Worm (Caenorhabditis elegans) whole organism, L4 larva: ENCODE data around the gene F22B5.5.

Experiments used
- F10B5.3 ChIP-seq: sonication (generic microtip); optimal IDR thresholded peaks from 2 replicates; lab custom pipeline; 2016; ENCODE audit warnings: mild to moderate bottlenecking, missing genetic modification characterization, missing compliant biosample characterization
- F26F4.8 ChIP-seq: fragments of 200-800 bp; sonication (Bioruptor generic); conservative IDR thresholded peaks from 2 replicates; pipeline ENCODE4 v1.3.6; 2022; ENCODE audit warnings: missing genetic modification characterization, missing compliant biosample characterization
- ZK337.2 ChIP-seq: fragments of 200-800 bp; sonication (Bioruptor generic); IDR thresholded peaks from 2 replicates; pipeline ENCODE4 v1.3.6; 2022; ENCODE audit warnings: missing genetic modification reagents, missing genetic modification characterization, missing compliant biosample characterization
- ZK546.5 ChIP-seq, 2 experiments: sonication (generic microtip); optimal IDR thresholded peaks; 2 replicates each; lab custom pipeline; 2017; ENCODE audit warnings: missing biosample characterization in 2 of 2, missing genetic modification characterization in 2 of 2
- aha-1 ChIP-seq: fragments of 150-350 bp; peaks from one replicate; lab custom pipeline; 2014; ENCODE audit warnings: missing biosample characterization, missing genetic modification characterization
- arid-1 ChIP-seq: fragments of 200-800 bp; sonication (Bioruptor generic); conservative IDR thresholded peaks from 2 replicates; pipeline ENCODE4 v1.3.6; 2022; ENCODE audit warnings: missing genetic modification reagents, missing genetic modification characterization, missing compliant biosample characterization
- attf-4 ChIP-seq: sonication (generic microtip); optimal IDR thresholded peaks from 3 replicates; lab custom pipeline; 2017; ENCODE audit warnings: missing biosample characterization, missing genetic modification characterization
- ceh-62 ChIP-seq: sonication (generic microtip); optimal IDR thresholded peaks from 2 replicates; lab custom pipeline; 2017; ENCODE audit warnings: missing biosample characterization, missing genetic modification characterization
- ceh-82 ChIP-seq: sonication (generic microtip); optimal IDR thresholded peaks from 2 replicates; lab custom pipeline; 2017; ENCODE audit warnings: missing biosample characterization, missing genetic modification characterization
- cey-2 ChIP-seq: sonication (generic microtip); optimal IDR thresholded peaks from 3 replicates; lab custom pipeline; 2017; ENCODE audit warnings: missing genetic modification characterization, mild to moderate bottlenecking, missing compliant biosample characterization, antibody characterized with exemption, borderline replicate concordance; ENCODE audit not compliant: insufficient read depth
- ctbp-1 ChIP-seq: fragments of 200-800 bp; sonication (Bioruptor generic); IDR thresholded peaks from 2 replicates; pipeline ENCODE4 v1.3.6; 2022; ENCODE audit warnings: missing genetic modification reagents, missing genetic modification characterization, missing compliant biosample characterization
- daf-12 ChIP-seq: fragments of 150-350 bp; optimal IDR thresholded peaks from 2 replicates; lab custom pipeline; 2014; ENCODE audit warnings: missing biosample characterization, missing genetic modification reagents, missing genetic modification characterization
- daf-16 ChIP-seq, 3 experiments: sonication (generic microtip); optimal IDR thresholded peaks; 2 replicates each; lab custom pipeline; 2016 to 2017; ENCODE audit warnings: missing genetic modification characterization in 3 of 3, missing genetic modification reagents in 3 of 3, mild to moderate bottlenecking in 2 of 3, missing compliant biosample characterization in 2 of 3, missing biosample characterization in 1 of 3, moderate library complexity in 1 of 3
- dmd-6 ChIP-seq: fragments of 200-800 bp; sonication (Bioruptor generic); IDR thresholded peaks from 2 replicates; pipeline ENCODE4 v1.3.6; 2022; ENCODE audit warnings: missing genetic modification reagents, missing genetic modification characterization, missing compliant biosample characterization
- dmd-9 ChIP-seq: fragments of 200-800 bp; sonication (Bioruptor generic); IDR thresholded peaks from 2 replicates; pipeline ENCODE4 v1.3.6; 2022; ENCODE audit warnings: missing genetic modification reagents, missing genetic modification characterization, missing compliant biosample characterization
- dve-1 ChIP-seq: sonication (generic microtip); optimal IDR thresholded peaks from 2 replicates; lab custom pipeline; 2017; ENCODE audit warnings: antibody characterized with exemption, mild to moderate bottlenecking, missing genetic modification characterization, missing compliant biosample characterization; ENCODE audit not compliant: insufficient read depth
- egl-43 ChIP-seq: fragments of 200-800 bp; sonication (Bioruptor generic); IDR thresholded peaks from 2 replicates; pipeline ENCODE4 v1.3.6; 2022; ENCODE audit warnings: missing genetic modification reagents, missing genetic modification characterization, missing compliant biosample characterization
- fkh-10 ChIP-seq: fragments of 150-350 bp; optimal IDR thresholded peaks from 2 replicates; lab custom pipeline; 2014; ENCODE audit warnings: missing biosample characterization, missing genetic modification reagents, missing genetic modification characterization
- hlh-11 ChIP-seq: fragments of 200-800 bp; sonication (Bioruptor generic); optimal IDR thresholded peaks from 2 replicates; lab custom pipeline; 2018; ENCODE audit warnings: mild to moderate bottlenecking, missing genetic modification characterization, missing compliant biosample characterization
- hlh-30 ChIP-seq: sonication (generic microtip); optimal IDR thresholded peaks from 2 replicates; lab custom pipeline; 2017; ENCODE audit warnings: antibody characterized with exemption, mild to moderate bottlenecking, missing genetic modification characterization, missing compliant biosample characterization; ENCODE audit not compliant: insufficient read depth
- lin-29 ChIP-seq: fragments of 200-800 bp; sonication (Bioruptor generic); IDR thresholded peaks from 2 replicates; pipeline ENCODE4 v1.3.6; 2022; ENCODE audit warnings: missing genetic modification reagents, missing genetic modification characterization, missing compliant biosample characterization
- lin-38 ChIP-seq: fragments of 200-800 bp; sonication (Bioruptor generic); IDR thresholded peaks from 2 replicates; pipeline ENCODE4 v1.3.6; 2022; ENCODE audit warnings: missing genetic modification reagents, missing genetic modification characterization, missing compliant biosample characterization
- lsy-2 ChIP-seq, 2 experiments: fragments of 150-350 bp in 1 of 2; sonication (generic microtip) in 1 of 2; optimal IDR thresholded peaks; 2 replicates each; lab custom pipeline; 2014 to 2017; ENCODE audit warnings: missing biosample characterization in 2 of 2, missing genetic modification characterization in 2 of 2
- madf-5 ChIP-seq, 2 experiments: fragments of 200-800 bp; sonication (Bioruptor generic); IDR thresholded peaks; 2 replicates each; pipeline ENCODE4 v1.3.6; 2022; ENCODE audit warnings: missing compliant biosample characterization in 2 of 2, missing genetic modification characterization in 2 of 2
- mdl-1 ChIP-seq, 2 experiments: fragments of 150-350 bp in 1 of 2; sonication (generic microtip) in 1 of 2; optimal IDR thresholded peaks; 2 replicates each; lab custom pipeline; 2014 to 2017; ENCODE audit warnings: missing biosample characterization in 2 of 2, missing genetic modification characterization in 2 of 2
- mdt-29 ChIP-seq: fragments of 200-800 bp; sonication (Bioruptor generic); IDR thresholded peaks from 2 replicates; pipeline ENCODE4 v1.3.6; 2022; ENCODE audit warnings: missing genetic modification reagents, missing genetic modification characterization, missing compliant biosample characterization
- mep-1 ChIP-seq: fragments of 150-350 bp; sonication (generic microtip); optimal IDR thresholded peaks from 3 replicates; lab custom pipeline; 2014; ENCODE audit warnings: missing biosample characterization, missing genetic modification characterization
- mes-2 ChIP-seq: sonication (generic microtip); optimal IDR thresholded peaks from 2 replicates; lab custom pipeline; 2016; ENCODE audit warnings: missing genotype, mild to moderate bottlenecking, missing genetic modification characterization, missing compliant biosample characterization; ENCODE audit not compliant: poor library complexity, severe bottlenecking
- nhr-102 ChIP-seq: sonication (generic microtip); optimal IDR thresholded peaks from 2 replicates; lab custom pipeline; 2016; ENCODE audit warnings: mild to moderate bottlenecking, missing genetic modification characterization, moderate library complexity, missing compliant biosample characterization
- nhr-111 ChIP-seq: fragments of 200-800 bp; sonication (Bioruptor generic); optimal IDR thresholded peaks from 2 replicates; lab custom pipeline; 2018; ENCODE audit warnings: mild to moderate bottlenecking, missing genetic modification characterization, missing compliant biosample characterization
- nhr-237 ChIP-seq: sonication (generic microtip); optimal IDR thresholded peaks from 2 replicates; lab custom pipeline; 2017; ENCODE audit warnings: missing biosample characterization, missing genetic modification characterization
- nhr-25 ChIP-seq: sonication (generic microtip); optimal IDR thresholded peaks from 2 replicates; lab custom pipeline; 2017; ENCODE audit warnings: missing genetic modification characterization, mild to moderate bottlenecking, missing compliant biosample characterization, antibody characterized with exemption, moderate library complexity, borderline replicate concordance; ENCODE audit not compliant: insufficient read depth
- nhr-42 ChIP-seq: fragments of 200-800 bp; sonication (Bioruptor generic); IDR thresholded peaks from 2 replicates; pipeline ENCODE4 v1.3.6; 2022; ENCODE audit warnings: missing genetic modification characterization, missing compliant biosample characterization
- nhr-48 ChIP-seq: sonication (generic microtip); optimal IDR thresholded peaks from 2 replicates; lab custom pipeline; 2016; ENCODE audit warnings: mild to moderate bottlenecking, missing genetic modification characterization, missing compliant biosample characterization
- nhr-77 ChIP-seq: fragments of 150-350 bp; optimal IDR thresholded peaks from 2 replicates; lab custom pipeline; 2014; ENCODE audit warnings: missing biosample characterization, missing genetic modification characterization
- php-3 ChIP-seq: fragments of 200-800 bp; sonication (Bioruptor generic); IDR thresholded peaks from 2 replicates; pipeline ENCODE4 v1.3.6; 2022; ENCODE audit warnings: missing genetic modification reagents, missing genetic modification characterization, missing compliant biosample characterization
- rbr-2 ChIP-seq: sonication (generic microtip); optimal IDR thresholded peaks from 2 replicates; lab custom pipeline; 2016; ENCODE audit warnings: missing genotype, missing genetic modification characterization, missing compliant biosample characterization
- snpc-4 ChIP-seq: fragments of 150-350 bp; optimal IDR thresholded peaks from 2 replicates; lab custom pipeline; 2014; ENCODE audit warnings: missing biosample characterization, missing genetic modification characterization
- spr-3 ChIP-seq: fragments of 200-800 bp; sonication (Bioruptor generic); optimal IDR thresholded peaks from 2 replicates; lab custom pipeline; 2018; ENCODE audit warnings: mild to moderate bottlenecking, missing genetic modification characterization, missing compliant biosample characterization
- tra-1 ChIP-seq: fragments of 200-800 bp; sonication (Bioruptor generic); IDR thresholded peaks from 2 replicates; pipeline ENCODE4 v1.3.6; 2022; ENCODE audit warnings: missing genetic modification reagents, missing genetic modification characterization, missing compliant biosample characterization
- unc-130 ChIP-seq: sonication (generic microtip); optimal IDR thresholded peaks from 2 replicates; lab custom pipeline; 2016; ENCODE audit warnings: missing genetic modification reagents, missing genetic modification characterization, missing compliant biosample characterization
- unc-62 ChIP-seq, 3 experiments: fragments of 150-350 bp in 1 of 3; sonication (generic microtip); optimal IDR thresholded peaks in 2 of 3; peaks in 1 of 3; 1 replicate in 1 of 3; 2 replicates in 2 of 3; lab custom pipeline; 2014 to 2017; ENCODE audit warnings: missing biosample characterization in 3 of 3, missing genetic modification characterization in 3 of 3, missing genetic modification reagents in 3 of 3, missing genotype in 1 of 3
- zfp-2 ChIP-seq: sonication (generic microtip); optimal IDR thresholded peaks from 2 replicates; lab custom pipeline; 2016; ENCODE audit warnings: mild to moderate bottlenecking, missing genetic modification characterization, missing compliant biosample characterization
- ztf-7 ChIP-seq: fragments of 150-350 bp; optimal IDR thresholded peaks from 2 replicates; lab custom pipeline; 2014; ENCODE audit warnings: missing biosample characterization, missing genetic modification characterization

Gene F22B5.5

ce11 chrII:8494228-8494717 is 39.9 kb upstream of the F22B5.5 start, which contains the start of gene M05D6.9:
TSS of gene M05D6.9 (plus strand) at chrII:8494278.
- TF ChIP-seq unc-62 (GFP tag; optimal IDR thresholded peaks at IDR 0.05 in 1 of 2; lab: Kevin White, UChicago) (peak in 1 of 2 experiments; percentile 80), unc-62 (tag; optimal IDR thresholded peaks at IDR 0.05; lab: Kevin White, UChicago) (no peak), ZK546.5 (tag; optimal IDR thresholded peaks at IDR 0.05; lab: Kevin White, UChicago) (no peak)

- TF ChIP-seq aha-1 (tag; lab: Kevin White, UChicago) (peak; percentile 53), dmd-9 (GFP tag; lab: Robert Waterston, UW) (no peak), unc-62 (GFP tag; optimal IDR thresholded peaks at IDR 0.05 in 1 of 2; lab: Kevin White, UChicago) (peak in 1 of 2 experiments; percentile 63), unc-62 (tag; optimal IDR thresholded peaks at IDR 0.05; lab: Kevin White, UChicago) (no peak)
Measured at ce11 chrII:8488123-8488522, 33.7 kb upstream of the F22B5.5 start.

- TF ChIP-seq daf-16 (GFP tag; optimal IDR thresholded peaks at IDR 0.05; lab: Kevin White, UChicago) (no peak), daf-16 (tag; optimal IDR thresholded peaks at IDR 0.05; lab: Kevin White, UChicago) (peak; percentile 72), madf-5 (GFP tag; IDR thresholded peaks at IDR 0.05; lab: Robert Waterston, UW) (no peak), F26F4.8 (GFP tag; lab: Robert Waterston, UW) (no peak), rbr-2 (tag; lab: Kevin White, UChicago) (no peak), dmd-6 (GFP tag; lab: Robert Waterston, UW) (peak; percentile 90), nhr-111 (no peak), hlh-11 (tag; lab: Kevin White, UChicago) (peak; percentile 68), nhr-77 (tag; lab: Kevin White, UChicago) (peak; percentile 64), unc-130 (GFP tag; lab: Kevin White, UChicago) (no peak), tra-1 (peak; percentile 36; the same call in 1 of the 2 replicates), nhr-102 (tag; lab: Kevin White, UChicago) (peak; percentile 42), ceh-82 (no peak), ctbp-1 (no peak), daf-12 (tag; lab: Kevin White, UChicago) (no peak), nhr-48 (tag; lab: Kevin White, UChicago) (peak; percentile 80), arid-1 (GFP tag; lab: Robert Waterston, UW) (no peak), lsy-2 (tag; optimal IDR thresholded peaks at IDR 0.05; lab: Kevin White, UChicago) (peak in 1 of 2 experiments; percentile 67), F10B5.3 (tag; lab: Kevin White, UChicago) (no peak), zfp-2 (tag; lab: Kevin White, UChicago) (no peak), nhr-25 (tag; lab: Kevin White, UChicago) (peak; percentile 22), ZK337.2 (GFP tag; lab: Robert Waterston, UW) (no peak), ztf-7 (tag; lab: Kevin White, UChicago) (peak; percentile 94), lin-38 (GFP tag; lab: Robert Waterston, UW) (no peak), egl-43 (GFP tag; lab: Robert Waterston, UW) (no peak), attf-4 (tag; lab: Kevin White, UChicago) (no peak), fkh-10 (GFP tag; lab: Kevin White, UChicago) (no peak), cey-2 (tag; lab: Kevin White, UChicago) (peak; percentile 42), mes-2 (tag; lab: Kevin White, UChicago) (no peak), mdl-1 (tag; optimal IDR thresholded peaks at IDR 0.05; lab: Kevin White, UChicago) (peak in 1 of 2 experiments; percentile 19), php-3 (GFP tag; lab: Robert Waterston, UW) (peak; percentile 87), hlh-30 (tag; lab: Kevin White, UChicago) (peak; percentile 73), snpc-4 (tag; lab: Kevin White, UChicago) (no peak), mdt-29 (no peak), dve-1 (tag; lab: Kevin White, UChicago) (peak; percentile 92), ceh-62 (tag; lab: Kevin White, UChicago) (no peak), unc-62 (GFP tag; optimal IDR thresholded peaks at IDR 0.05 in 1 of 2; lab: Kevin White, UChicago) (no peak), unc-62 (tag; optimal IDR thresholded peaks at IDR 0.05; lab: Kevin White, UChicago) (no peak), mep-1 (peak; percentile 81), lin-29 (no peak), spr-3 (GFP tag; lab: Kevin White, UChicago) (no peak), nhr-237 (tag; lab: Kevin White, UChicago) (no peak), nhr-42 (no peak)
Measured at ce11 chrII:8485603-8486002, 31.2 kb upstream of the F22B5.5 start, which contains the start of gene gbh-2. TSS of gene gbh-2 (plus strand) at chrII:8485879.
